Fruit fly (Drosophila melanogaster) S2 (cell line): Measurements from ENCODE around the gene CG14450.
A peak's percentile ranks its signal among the peaks of the same experiment; 100 is the strongest.

Source experiments
- CG8478 ChIP-seq: fragments of >200 bp; optimal IDR thresholded peaks from 2 replicates; lab custom pipeline; 2018
- CTCF ChIP-seq, 2 experiments: fragments of >200 bp; optimal IDR thresholded peaks; 2 replicates each; lab custom pipeline; 2018

dm6 chr3L:22713605-22714004 is 14.0 kb downstream of the CG14450 start:
- TF ChIP-seq CG8478 (lab: Kevin White, UChicago) (no peak), CTCF (optimal IDR thresholded peaks at IDR 0.05; lab: Kevin White, UChicago) (peak; percentile 70 to 82)
